Fruit fly (Drosophila melanogaster): Measurements from ENCODE around the gene kairos.

kairos gene

DNA sequence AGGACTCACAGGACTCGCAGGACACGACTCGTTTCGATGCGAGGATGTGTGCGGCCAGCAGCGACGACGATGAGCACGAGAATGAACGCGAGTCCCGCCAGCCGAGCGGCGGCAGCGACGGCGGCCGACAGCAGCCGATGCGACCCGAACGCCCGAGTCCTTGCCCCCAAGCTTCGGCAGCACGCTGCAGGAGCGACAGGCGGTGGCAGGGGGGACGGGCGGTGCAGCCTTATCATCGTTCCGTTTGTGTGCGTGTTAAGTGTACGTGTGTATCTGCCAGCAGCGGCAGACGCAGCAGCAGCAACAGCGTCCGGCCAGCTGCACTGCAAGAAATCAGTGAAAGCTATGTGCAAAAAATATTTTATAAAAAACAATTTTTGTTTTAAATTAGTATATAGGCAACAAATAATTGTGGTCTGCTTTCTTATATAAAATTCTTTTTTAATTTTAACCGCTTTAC lies at the start of gene kairos:
Gene kairos, minus strand, starts transcription at position 51 of the 460 bp plus-strand sequence.
- TF ChIP-seq eg (GFP tag; IDR thresholded peaks at IDR 0.05), result peak; percentile 12; the same call in 1 of the 3 replicates
- TF ChIP-seq Eip78C (GFP tag), result peak; percentile 59
- 0 out of 3 replicates have a peak, but pooled peaks have one; percentile 12 for TF ChIP-seq CG6163 (GFP tag; IDR thresholded peaks at IDR 0.05)
- TF ChIP-seq CG6808 (GFP tag; optimal IDR thresholded peaks at IDR 0.05), result no peak

DNA sequence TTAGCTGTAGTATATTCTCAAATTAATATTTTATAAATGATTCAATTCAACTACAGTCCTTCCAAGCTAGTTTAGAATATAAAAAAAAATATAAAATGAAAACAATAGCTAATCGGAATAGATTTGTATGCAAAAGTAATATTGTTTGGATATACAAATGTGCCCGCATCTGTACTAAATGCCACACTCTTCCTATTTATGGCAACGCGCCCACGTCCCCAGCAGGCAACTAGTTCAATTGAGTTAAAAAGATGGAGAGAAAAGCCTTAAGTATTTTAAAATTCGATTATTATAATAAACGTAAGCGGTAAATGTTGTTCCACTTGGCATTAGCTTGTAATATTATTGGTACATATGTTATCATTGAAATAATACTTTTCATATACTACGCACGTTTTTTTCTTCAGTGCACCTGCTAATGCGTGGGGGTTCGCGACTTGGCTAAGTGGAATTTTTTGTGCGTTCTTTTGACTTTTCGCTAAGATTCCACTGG lies 49.6 kb upstream of the kairos start:
- no peak for TF ChIP-seq Sox15 (GFP tag; optimal IDR thresholded peaks at IDR 0.05)
- TF ChIP-seq dsx (GFP tag; optimal IDR thresholded peaks at IDR 0.05; ENCODE audit: poor library complexity, severe bottlenecking), result no peak
- peak; percentile 22; the same call in 1 of the 2 replicates for TF ChIP-seq CG11294 (GFP tag; IDR thresholded peaks at IDR 0.05)
- peak; percentile 80 for TF ChIP-seq CG15336 (GFP tag; IDR thresholded peaks at IDR 0.05)
- peak; percentile 25 for TF ChIP-seq CG11762 (GFP tag; optimal IDR thresholded peaks at IDR 0.05; ENCODE audit: insufficient read depth)
- peak; percentile 41 for TF ChIP-seq svp (GFP tag)
- TF ChIP-seq eg (GFP tag; IDR thresholded peaks at IDR 0.05), result peak; percentile 66
- peak; percentile 36 for TF ChIP-seq Sox14 (GFP tag; optimal IDR thresholded peaks at IDR 0.05)
- TF ChIP-seq CG16779 (tag; optimal IDR thresholded peaks at IDR 0.05), result peak; percentile 26
- TF ChIP-seq CG10669 (GFP tag; optimal IDR thresholded peaks at IDR 0.05), result peak; percentile 9
- peak; percentile 55; the same call in 1 of the 3 replicates for TF ChIP-seq CG6163 (GFP tag; IDR thresholded peaks at IDR 0.05)
- TF ChIP-seq OdsH (GFP tag; optimal IDR thresholded peaks at IDR 0.05), result peak; percentile 48
- TF ChIP-seq CG32006 (GFP tag; optimal IDR thresholded peaks at IDR 0.05), result peak; percentile 85
- TF ChIP-seq Smox (GFP tag; optimal IDR thresholded peaks at IDR 0.05), result no peak
- no peak for TF ChIP-seq Ets21C (GFP tag; optimal IDR thresholded peaks at IDR 0.05)
- TF ChIP-seq Eip75B (GFP tag; optimal IDR thresholded peaks at IDR 0.05), result peak; percentile 1
- TF ChIP-seq Hr4 (GFP tag; optimal IDR thresholded peaks at IDR 0.05), result peak; percentile 78
- TF ChIP-seq achi (GFP tag; optimal IDR thresholded peaks at IDR 0.05), result peak; percentile 26
- TF ChIP-seq lz (GFP tag; optimal IDR thresholded peaks at IDR 0.05), result no peak
- peak; percentile 22 for TF ChIP-seq CG3032 (tag; optimal IDR thresholded peaks at IDR 0.05)
- TF ChIP-seq CG8119 (GFP tag; IDR thresholded peaks at IDR 0.05), result peak; percentile 72
- peak; percentile 15 for TF ChIP-seq fd59A (GFP tag; optimal IDR thresholded peaks at IDR 0.05)
- peak; percentile 6 for TF ChIP-seq Sox102F (GFP tag; optimal IDR thresholded peaks at IDR 0.05)
- TF ChIP-seq dac (GFP tag; optimal IDR thresholded peaks at IDR 0.05), result peak; percentile 55
- no peak for TF ChIP-seq CG31627 (GFP tag; optimal IDR thresholded peaks at IDR 0.05)
- TF ChIP-seq Eip78C (GFP tag), result peak; percentile 79
- no peak for TF ChIP-seq fd85E (GFP tag; optimal IDR thresholded peaks at IDR 0.05)
- TF ChIP-seq CG34406 (GFP tag; optimal IDR thresholded peaks at IDR 0.05), result no peak
- no peak for TF ChIP-seq ss (GFP tag; optimal IDR thresholded peaks at IDR 0.05)
- TF ChIP-seq CG8632 (GFP tag; optimal IDR thresholded peaks at IDR 0.05), result peak; percentile 11
- peak; percentile 3 for TF ChIP-seq Hr39 (GFP tag; optimal IDR thresholded peaks at IDR 0.05)
- TF ChIP-seq spab (GFP tag; optimal IDR thresholded peaks at IDR 0.05), result peak; percentile 5
- peak; percentile 9; the same call in 1 of the 2 replicates for TF ChIP-seq Gug (GFP tag; IDR thresholded peaks at IDR 0.05)
- TF ChIP-seq topi (GFP tag; optimal IDR thresholded peaks at IDR 0.05), result peak; percentile 2
- TF ChIP-seq Lpt (GFP tag; optimal IDR thresholded peaks at IDR 0.05), result peak; percentile 64
- peak; percentile 33 for TF ChIP-seq Ets96B (tag; optimal IDR thresholded peaks at IDR 0.05)
- TF ChIP-seq CG1621 (tag; optimal IDR thresholded peaks at IDR 0.05), result no peak
- TF ChIP-seq CG8319 (GFP tag; optimal IDR thresholded peaks at IDR 0.05), result no peak
- peak; percentile 5 for TF ChIP-seq esn (GFP tag; optimal IDR thresholded peaks at IDR 0.05)
- peak; percentile 16 for TF ChIP-seq Met (GFP tag; optimal IDR thresholded peaks at IDR 0.05)
- TF ChIP-seq CG6276 (GFP tag; optimal IDR thresholded peaks at IDR 0.05), result peak; percentile 72
- no peak for TF ChIP-seq Hr38 (GFP tag; optimal IDR thresholded peaks at IDR 0.05)
- TF ChIP-seq CG3919 (GFP tag; optimal IDR thresholded peaks at IDR 0.05), result peak; percentile 19
- TF ChIP-seq net (GFP tag; optimal IDR thresholded peaks at IDR 0.05), result peak; percentile 45
- TF ChIP-seq salr (GFP tag; optimal IDR thresholded peaks at IDR 0.05), result peak in 1 of 2 experiments; percentile 66
- TF ChIP-seq CG4318 (GFP tag; optimal IDR thresholded peaks at IDR 0.05), result peak; percentile 78
- peak; percentile 29 for TF ChIP-seq acj6 (GFP tag; optimal IDR thresholded peaks at IDR 0.05)
- TF ChIP-seq fkh (GFP tag; optimal IDR thresholded peaks at IDR 0.05), result no peak

Data from whole organism, prepupa.